Worm (Caenorhabditis elegans) whole organism, late embryonic: ENCODE results near the gene C13F10.6.

Experiments used
- C38D4.7 ChIP-seq: fragments of 200-800 bp; sonication (Bioruptor generic); optimal IDR thresholded peaks from 2 replicates; lab custom pipeline; 2018; ENCODE audit warnings: mild to moderate bottlenecking, missing genetic modification characterization, moderate library complexity, missing compliant biosample characterization
- K02D7.2 ChIP-seq: sonication (generic microtip); optimal IDR thresholded peaks from 2 replicates; lab custom pipeline; 2017; ENCODE audit warnings: mild to moderate bottlenecking, missing genetic modification characterization, missing compliant biosample characterization
- K09A11.1 ChIP-seq: sonication (generic microtip); optimal IDR thresholded peaks from 2 replicates; lab custom pipeline; 2017; ENCODE audit warnings: antibody characterized with exemption, mild to moderate bottlenecking, missing genetic modification characterization, missing compliant biosample characterization; ENCODE audit not compliant: insufficient read depth
- T23F11.4 ChIP-seq: fragments of 200-800 bp; sonication (Bioruptor generic); optimal IDR thresholded peaks from 2 replicates; lab custom pipeline; 2018; ENCODE audit warnings: mild to moderate bottlenecking, missing genetic modification characterization, missing compliant biosample characterization
- ceh-24 ChIP-seq: sonication (generic microtip); optimal IDR thresholded peaks from 2 replicates; lab custom pipeline; 2016; ENCODE audit warnings: mild to moderate bottlenecking, missing genetic modification characterization, missing compliant biosample characterization
- elt-2 ChIP-seq: sonication (generic microtip); optimal IDR thresholded peaks from 2 replicates; lab custom pipeline; 2016; ENCODE audit warnings: missing genetic modification reagents, missing genetic modification characterization, missing compliant biosample characterization
- nhr-232 ChIP-seq: sonication (generic microtip); optimal IDR thresholded peaks from 2 replicates; lab custom pipeline; 2016; ENCODE audit warnings: missing genetic modification characterization, missing compliant biosample characterization
- npax-4 ChIP-seq: sonication (generic microtip); optimal IDR thresholded peaks from 2 replicates; lab custom pipeline; 2016; ENCODE audit warnings: missing genetic modification characterization, missing compliant biosample characterization
- pha-4 ChIP-seq: fragments of 150-350 bp; optimal IDR thresholded peaks from 2 replicates; lab custom pipeline; 2018; ENCODE audit warnings: missing biosample characterization, missing genetic modification reagents, missing genetic modification characterization

DNA sequence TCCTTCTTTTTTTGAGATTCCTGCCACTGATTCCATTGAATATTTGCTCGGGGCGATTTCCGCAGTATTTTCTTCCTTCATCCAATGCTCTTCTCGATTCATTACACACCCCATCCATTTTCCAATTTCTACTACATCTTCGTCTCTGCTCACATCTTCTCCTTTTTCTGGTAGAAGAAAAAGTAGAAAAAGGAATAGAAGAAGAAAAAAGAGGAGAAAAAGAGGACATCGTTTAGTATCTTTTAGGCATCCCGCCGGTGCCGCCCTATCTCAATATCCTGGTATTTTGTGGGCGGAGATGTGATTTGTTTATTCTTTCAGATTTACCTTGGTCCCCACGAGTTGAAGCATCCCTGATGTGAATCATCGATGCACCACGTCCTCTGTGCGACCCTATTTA is 45.6 kb downstream of the C13F10.6 start, which contains the start of gene lgc-39:
- TF ChIP-seq K09A11.1 (tag; lab: Kevin White, UChicago) (no peak), pha-4 (tag; lab: Kevin White, UChicago) (no peak), npax-4 (no peak), ceh-24 (tag; lab: Kevin White, UChicago) (no peak), K02D7.2 (tag; lab: Kevin White, UChicago) (no peak), elt-2 (no peak), nhr-232 (tag; lab: Kevin White, UChicago) (no peak), C38D4.7 (no peak), T23F11.4 (GFP tag; lab: Kevin White, UChicago) (no peak)
